Comparison of ENCODE assay signal across 3 fruit fly cellular contexts in genomic region chr3R:8812342-8812966, dm6.
TF ChIP-seq lines count a peak whose summit lies in the region.

No protein-coding gene starts in this region.

TF ChIP-seq in whole organism, embryonic, 481 proteins besides CTCF, POLR2A, EP300 and RAD21 (continued from another document and continues in another):
- no peak for TF ChIP-seq nerfin-2 (GFP tag; IDR thresholded peaks at IDR 0.05; lab: Robert Waterston, UW; ENCODE audit: partially characterized antibody)
- TF ChIP-seq dysf (GFP tag; IDR thresholded peaks at IDR 0.05; lab: Robert Waterston, UW) = peak; percentile 70; the same call in 2 of the 3 replicates
- no peak for TF ChIP-seq zen2 (GFP tag; IDR thresholded peaks at IDR 0.05; lab: Robert Waterston, UW; ENCODE audit: partially characterized antibody)
- 0 out of 3 replicates have a peak, but pooled peaks have one; percentile 40 for TF ChIP-seq CG7357 (GFP tag; IDR thresholded peaks at IDR 0.05; lab: Robert Waterston, UW)
- TF ChIP-seq row (GFP tag; IDR thresholded peaks at IDR 0.05; lab: Robert Waterston, UW) = peak; percentile 76
- no peak for TF ChIP-seq CG4854 (GFP tag; optimal IDR thresholded peaks at IDR 0.05; lab: Kevin White, UChicago)
- TF ChIP-seq caup (GFP tag; optimal IDR thresholded peaks at IDR 0.05; lab: Kevin White, UChicago; ENCODE audit: severe bottlenecking) = no peak
- TF ChIP-seq mld (GFP tag; IDR thresholded peaks at IDR 0.05; lab: Robert Waterston, UW; ENCODE audit: partially characterized antibody) = no peak
- no peak; the same call in 1 of the 2 replicates for TF ChIP-seq Rx (GFP tag; IDR thresholded peaks at IDR 0.05; lab: Robert Waterston, UW)
- TF ChIP-seq CG2889 (GFP tag; IDR thresholded peaks at IDR 0.05; lab: Robert Waterston, UW) = 0 out of 3 replicates have a peak, but pooled peaks have one; percentile 58
- peak; percentile 59 for TF ChIP-seq lilli (GFP tag; optimal IDR thresholded peaks at IDR 0.05; lab: Kevin White, UChicago)
- TF ChIP-seq so (GFP tag; IDR thresholded peaks at IDR 0.05; lab: Robert Waterston, UW) = no peak
- TF ChIP-seq oc (tag; optimal IDR thresholded peaks at IDR 0.05; lab: Kevin White, UChicago) = peak; percentile 70
- peak; percentile 23; the same call in 1 of the 2 replicates for TF ChIP-seq CG31224 (GFP tag; IDR thresholded peaks at IDR 0.05; lab: Robert Waterston, UW)
- peak; percentile 36 for TF ChIP-seq CG7786 (GFP tag; optimal IDR thresholded peaks at IDR 0.05; lab: Kevin White, UChicago)
- TF ChIP-seq Elba2 (GFP tag; optimal IDR thresholded peaks at IDR 0.05; lab: Kevin White, UChicago) = no peak
- TF ChIP-seq vfl (GFP tag; optimal IDR thresholded peaks at IDR 0.05; lab: Kevin White, UChicago) = no peak
- peak; percentile 12 for TF ChIP-seq CG15601 (tag; optimal IDR thresholded peaks at IDR 0.05; lab: Kevin White, UChicago)
- TF ChIP-seq Mrtf (GFP tag; IDR thresholded peaks at IDR 0.05; lab: Robert Waterston, UW) = peak; percentile 33; the same call in 1 of the 3 replicates
- TF ChIP-seq Six4 (GFP tag; optimal IDR thresholded peaks at IDR 0.05; lab: Kevin White, UChicago) = peak; percentile 14
- TF ChIP-seq trh (GFP tag; optimal IDR thresholded peaks at IDR 0.05; lab: Kevin White, UChicago) = peak; percentile 4
- peak in 1 of 2 experiments; percentile 36 for TF ChIP-seq Hr78 (GFP tag; optimal IDR thresholded peaks at IDR 0.05; lab: Kevin White, UChicago)
- no peak for TF ChIP-seq scrt (GFP tag; optimal IDR thresholded peaks at IDR 0.05; lab: Kevin White, UChicago)
- 0 out of 4 replicates have a peak, but pooled peaks have one; percentile 13 for TF ChIP-seq chinmo (GFP tag; IDR thresholded peaks at IDR 0.05; lab: Robert Waterston, UW; ENCODE audit: partially characterized antibody)
- TF ChIP-seq CG14965 (GFP tag; optimal IDR thresholded peaks at IDR 0.05; lab: Kevin White, UChicago; ENCODE audit: borderline replicate concordance) = peak; percentile 42
- no peak for TF ChIP-seq br (optimal IDR thresholded peaks at IDR 0.05; lab: Kevin White, UChicago)
- TF ChIP-seq tna (GFP tag; IDR thresholded peaks at IDR 0.05; lab: Robert Waterston, UW; ENCODE audit: partially characterized antibody) = no peak
- peak; percentile 31 for TF ChIP-seq CG2120 (GFP tag; optimal IDR thresholded peaks at IDR 0.05; lab: Kevin White, UChicago)
- no peak for TF ChIP-seq gfzf (GFP tag; optimal IDR thresholded peaks at IDR 0.05; lab: Kevin White, UChicago)
- no peak for TF ChIP-seq sima (GFP tag; optimal IDR thresholded peaks at IDR 0.05; lab: Kevin White, UChicago)
- peak; percentile 41 for TF ChIP-seq gcm2 (GFP tag; optimal IDR thresholded peaks at IDR 0.05; lab: Kevin White, UChicago)
- TF ChIP-seq CG12391 (tag; optimal IDR thresholded peaks at IDR 0.05; lab: Kevin White, UChicago) = peak; percentile 26
- TF ChIP-seq z (GFP tag; IDR thresholded peaks at IDR 0.05; lab: Robert Waterston, UW) = no peak
- TF ChIP-seq CG11085 (GFP tag; IDR thresholded peaks at IDR 0.05; lab: Robert Waterston, UW) = peak; percentile 35; the same call in 1 of the 2 replicates
- TF ChIP-seq BEAF-32 (GFP tag; optimal IDR thresholded peaks at IDR 0.05; lab: Kevin White, UChicago) = no peak
- TF ChIP-seq CG14860 (GFP tag; IDR thresholded peaks at IDR 0.05; lab: Robert Waterston, UW; ENCODE audit: partially characterized antibody) = no peak
- TF ChIP-seq nom (GFP tag; optimal IDR thresholded peaks at IDR 0.05; lab: Kevin White, UChicago) = peak; percentile 40
- no peak for TF ChIP-seq YL-1 (GFP tag; optimal IDR thresholded peaks at IDR 0.05; lab: Kevin White, UChicago)
- no peak for TF ChIP-seq CG2129 (GFP tag; IDR thresholded peaks at IDR 0.05; lab: Robert Waterston, UW; ENCODE audit: partially characterized antibody)
- peak in 1 of 2 experiments; percentile 38 for TF ChIP-seq chif (GFP tag; optimal IDR thresholded peaks at IDR 0.05; lab: Kevin White, UChicago)
- TF ChIP-seq fu2 (GFP tag; optimal IDR thresholded peaks at IDR 0.05; lab: Kevin White, UChicago) = no peak

TF ChIP-seq in whole organism, prepupa, 60 proteins besides CTCF, POLR2A, EP300 and RAD21 (continued from another document):
- peak; percentile 96 for TF ChIP-seq eg (GFP tag; IDR thresholded peaks at IDR 0.05; lab: Robert Waterston, UW)
- TF ChIP-seq Sox102F (GFP tag; optimal IDR thresholded peaks at IDR 0.05; lab: Kevin White, UChicago) = peak; percentile 58
- TF ChIP-seq CG7368 (GFP tag; optimal IDR thresholded peaks at IDR 0.05; lab: Kevin White, UChicago) = peak; percentile 76
- TF ChIP-seq net (GFP tag; optimal IDR thresholded peaks at IDR 0.05; lab: Kevin White, UChicago) = peak; percentile 76
- peak; percentile 86 for TF ChIP-seq achi (GFP tag; optimal IDR thresholded peaks at IDR 0.05; lab: Kevin White, UChicago)
- peak; percentile 87 for TF ChIP-seq dac (GFP tag; optimal IDR thresholded peaks at IDR 0.05; lab: Kevin White, UChicago)
- peak; percentile 25 for TF ChIP-seq CG9139 (GFP tag; optimal IDR thresholded peaks at IDR 0.05; lab: Kevin White, UChicago)
- TF ChIP-seq Hr39 (GFP tag; optimal IDR thresholded peaks at IDR 0.05; lab: Kevin White, UChicago) = peak; percentile 57
- TF ChIP-seq CG3919 (GFP tag; optimal IDR thresholded peaks at IDR 0.05; lab: Kevin White, UChicago) = peak; percentile 82
- TF ChIP-seq CG3032 (tag; optimal IDR thresholded peaks at IDR 0.05; lab: Kevin White, UChicago) = peak; percentile 71
- TF ChIP-seq CG8119 (GFP tag; IDR thresholded peaks at IDR 0.05; lab: Robert Waterston, UW) = peak; percentile 93
- peak; percentile 89 for TF ChIP-seq Lpt (GFP tag; optimal IDR thresholded peaks at IDR 0.05; lab: Kevin White, UChicago)
- peak; percentile 79 for TF ChIP-seq Ets96B (tag; optimal IDR thresholded peaks at IDR 0.05; lab: Kevin White, UChicago)
- TF ChIP-seq Gug (GFP tag; IDR thresholded peaks at IDR 0.05; lab: Robert Waterston, UW) = peak; percentile 86
- peak; percentile 87 for TF ChIP-seq OdsH (GFP tag; optimal IDR thresholded peaks at IDR 0.05; lab: Kevin White, UChicago)
- TF ChIP-seq dsx (GFP tag; optimal IDR thresholded peaks at IDR 0.05; lab: Kevin White, UChicago; ENCODE audit: poor library complexity, severe bottlenecking) = peak; percentile 72
- peak; percentile 49 for TF ChIP-seq CG34406 (GFP tag; optimal IDR thresholded peaks at IDR 0.05; lab: Kevin White, UChicago)
- TF ChIP-seq cyc (GFP tag; optimal IDR thresholded peaks at IDR 0.05; lab: Kevin White, UChicago) = peak; percentile 45
- no peak for TF ChIP-seq fd85E (GFP tag; optimal IDR thresholded peaks at IDR 0.05; lab: Kevin White, UChicago)
- no peak for TF ChIP-seq Eip93F (GFP tag; optimal IDR thresholded peaks at IDR 0.05; lab: Kevin White, UChicago)
- TF ChIP-seq CG4318 (GFP tag; optimal IDR thresholded peaks at IDR 0.05; lab: Kevin White, UChicago) = peak; percentile 80
- TF ChIP-seq Hr38 (GFP tag; optimal IDR thresholded peaks at IDR 0.05; lab: Kevin White, UChicago) = peak; percentile 55
- TF ChIP-seq spab (GFP tag; optimal IDR thresholded peaks at IDR 0.05; lab: Kevin White, UChicago) = peak; percentile 74
- peak; percentile 73 for TF ChIP-seq CG8632 (GFP tag; optimal IDR thresholded peaks at IDR 0.05; lab: Kevin White, UChicago)
- TF ChIP-seq CG11902 (GFP tag; optimal IDR thresholded peaks at IDR 0.05; lab: Kevin White, UChicago) = peak; percentile 54
- peak; percentile 84 for TF ChIP-seq acj6 (GFP tag; optimal IDR thresholded peaks at IDR 0.05; lab: Kevin White, UChicago)
- peak; percentile 75 for TF ChIP-seq CG11762 (GFP tag; optimal IDR thresholded peaks at IDR 0.05; lab: Kevin White, UChicago; ENCODE audit: insufficient read depth)
- peak; percentile 76; the same call in 1 of the 2 replicates for TF ChIP-seq CG11294 (GFP tag; IDR thresholded peaks at IDR 0.05; lab: Robert Waterston, UW)
- peak; percentile 77 for TF ChIP-seq Eip75B (GFP tag; optimal IDR thresholded peaks at IDR 0.05; lab: Kevin White, UChicago)
- TF ChIP-seq Met (GFP tag; optimal IDR thresholded peaks at IDR 0.05; lab: Kevin White, UChicago) = peak; percentile 44
- TF ChIP-seq vri (GFP tag; optimal IDR thresholded peaks at IDR 0.05; lab: Kevin White, UChicago) = peak; percentile 27
- TF ChIP-seq CG6163 (GFP tag; IDR thresholded peaks at IDR 0.05; lab: Robert Waterston, UW) = peak; percentile 93
- TF ChIP-seq CG31627 (GFP tag; optimal IDR thresholded peaks at IDR 0.05; lab: Kevin White, UChicago) = peak; percentile 57
- TF ChIP-seq Hr4 (GFP tag; optimal IDR thresholded peaks at IDR 0.05; lab: Kevin White, UChicago) = peak; percentile 92
- peak; percentile 65 for TF ChIP-seq CG6792 (GFP tag; optimal IDR thresholded peaks at IDR 0.05; lab: Kevin White, UChicago)
- peak; percentile 15 for TF ChIP-seq Ets21C (GFP tag; optimal IDR thresholded peaks at IDR 0.05; lab: Kevin White, UChicago)
- TF ChIP-seq Eip78C (GFP tag; lab: Kevin White, UChicago) = peak; percentile 97
- TF ChIP-seq Blimp-1 (GFP tag; optimal IDR thresholded peaks at IDR 0.05; lab: Kevin White, UChicago) = no peak

TF ChIP-seq in whole organism, wandering third instar larva, 38 proteins besides CTCF, POLR2A, EP300 and RAD21 (continued from another document):
- TF ChIP-seq Hr83 (GFP tag; optimal IDR thresholded peaks at IDR 0.05; lab: Kevin White, UChicago; ENCODE audit: poor library complexity, severe bottlenecking) (no peak), CG32264 (GFP tag; optimal IDR thresholded peaks at IDR 0.05; lab: Kevin White, UChicago) (peak; percentile 22), tai (GFP tag; optimal IDR thresholded peaks at IDR 0.05; lab: Kevin White, UChicago) (no peak), Jra (GFP tag; optimal IDR thresholded peaks at IDR 0.05; lab: Kevin White, UChicago) (no peak), HLH106 (tag; optimal IDR thresholded peaks at IDR 0.05; lab: Kevin White, UChicago) (no peak), Abd-B (GFP tag; optimal IDR thresholded peaks at IDR 0.05; lab: Kevin White, UChicago) (no peak), Dif (GFP tag; optimal IDR thresholded peaks at IDR 0.05; lab: Kevin White, UChicago; ENCODE audit: partially characterized antibody) (no peak), Mio (GFP tag; optimal IDR thresholded peaks at IDR 0.05; lab: Kevin White, UChicago) (no peak), woc (GFP tag; optimal IDR thresholded peaks at IDR 0.05; lab: Kevin White, UChicago) (peak; percentile 53), sv (GFP tag; optimal IDR thresholded peaks at IDR 0.05; lab: Kevin White, UChicago) (peak; percentile 28), dsf (GFP tag; optimal IDR thresholded peaks at IDR 0.05; lab: Kevin White, UChicago; ENCODE audit: borderline replicate concordance) (no peak)
